Worm (Caenorhabditis elegans): Measurements from ENCODE around the gene W06G6.2.

W06G6.2 gene

ce11 chrV:16610791-16611385, 18.2 kb upstream of the W06G6.2 start, which contains the start of gene srw-54:
TSS of gene srw-54 (plus strand) at chrV:16611335.
- no peak for TF ChIP-seq lin-11 (tag; optimal IDR thresholded peaks at IDR 0.05)

- no peak for TF ChIP-seq nfya-1 (tag; optimal IDR thresholded peaks at IDR 0.05)
- TF ChIP-seq odd-2 (tag; optimal IDR thresholded peaks at IDR 0.05): no peak
- no peak for TF ChIP-seq dmd-4 (tag; optimal IDR thresholded peaks at IDR 0.05; ENCODE audit: borderline replicate concordance)
- no peak for TF ChIP-seq eyg-1 (tag; optimal IDR thresholded peaks at IDR 0.05)
- no peak for TF ChIP-seq ceh-30 (tag; optimal IDR thresholded peaks at IDR 0.05)
- TF ChIP-seq tbx-2 (tag; optimal IDR thresholded peaks at IDR 0.05): no peak
- TF ChIP-seq mec-3 (tag; optimal IDR thresholded peaks at IDR 0.05; ENCODE audit: borderline replicate concordance): no peak
- no peak for TF ChIP-seq elt-2 (tag; optimal IDR thresholded peaks at IDR 0.05)
- no peak for TF ChIP-seq ceh-34 (tag; optimal IDR thresholded peaks at IDR 0.05)
- no peak for TF ChIP-seq ahr-1 (tag; optimal IDR thresholded peaks at IDR 0.05)
- TF ChIP-seq hlh-8 (tag; optimal IDR thresholded peaks at IDR 0.05): no peak
- TF ChIP-seq hlh-6 (tag; optimal IDR thresholded peaks at IDR 0.05): no peak
Observed at ce11 chrV:16617462-16617861, 11.6 kb upstream of the W06G6.2 start, which contains the start of gene Y70C5A.4. TSS of gene Y70C5A.4 (plus strand) at chrV:16617762.

- TF ChIP-seq tbx-7 (tag; optimal IDR thresholded peaks at IDR 0.05) (no peak), nhr-11 (tag; optimal IDR thresholded peaks at IDR 0.05) (no peak), rnt-1 (tag; optimal IDR thresholded peaks at IDR 0.05) (no peak)
Observed at ce11 chrV:16620874-16621273, 8.2 kb upstream of the W06G6.2 start, which contains the start of gene Y70C5A.3. TSS of gene Y70C5A.3 (minus strand) at chrV:16620923.

- TF ChIP-seq pat-9 (tag; optimal IDR thresholded peaks at IDR 0.05) (peak; percentile 24), pqm-1 (tag; optimal IDR thresholded peaks at IDR 0.05) (no peak), mec-3 (tag; optimal IDR thresholded peaks at IDR 0.05; ENCODE audit: borderline replicate concordance) (no peak), ttx-3 (tag; optimal IDR thresholded peaks at IDR 0.05) (peak; percentile 56), sox-4 (tag; optimal IDR thresholded peaks at IDR 0.05) (no peak), K09A11.1 (tag; optimal IDR thresholded peaks at IDR 0.05; ENCODE audit: insufficient read depth) (no peak), lin-11 (tag; optimal IDR thresholded peaks at IDR 0.05) (peak; percentile 45), Y22D7AL.16 (tag; optimal IDR thresholded peaks at IDR 0.05) (no peak), npax-4 (tag; optimal IDR thresholded peaks at IDR 0.05) (no peak), ahr-1 (tag; optimal IDR thresholded peaks at IDR 0.05) (no peak), ceh-6 (GFP tag; optimal IDR thresholded peaks at IDR 0.05) (peak; percentile 57), C08G9.2 (tag; optimal IDR thresholded peaks at IDR 0.05) (no peak), fkh-6 (tag; optimal IDR thresholded peaks at IDR 0.05) (no peak), ref-2 (tag; optimal IDR thresholded peaks at IDR 0.05) (no peak), fkh-10 (GFP tag; optimal IDR thresholded peaks at IDR 0.05) (no peak), ceh-30 (tag; optimal IDR thresholded peaks at IDR 0.05) (no peak), pax-1 (tag; optimal IDR thresholded peaks at IDR 0.05) (no peak), ceh-22 (tag; optimal IDR thresholded peaks at IDR 0.05) (no peak), odd-2 (tag; optimal IDR thresholded peaks at IDR 0.05) (no peak), pag-3 (tag; optimal IDR thresholded peaks at IDR 0.05; ENCODE audit: borderline replicate concordance) (no peak), hlh-8 (tag; optimal IDR thresholded peaks at IDR 0.05) (no peak), F13H6.1 (tag; optimal IDR thresholded peaks at IDR 0.05) (no peak), elt-2 (tag; optimal IDR thresholded peaks at IDR 0.05) (peak; percentile 26), zip-5 (tag; optimal IDR thresholded peaks at IDR 0.05) (no peak), hlh-6 (tag; optimal IDR thresholded peaks at IDR 0.05) (no peak), ceh-18 (tag; optimal IDR thresholded peaks at IDR 0.05) (no peak), fax-1 (tag; optimal IDR thresholded peaks at IDR 0.05) (no peak)
Observed at ce11 chrV:16621894-16622293, 7.2 kb upstream of the W06G6.2 start.
